Worm (Caenorhabditis elegans): ENCODE results near the gene M03F8.5.
A peak's percentile ranks its signal among the peaks of the same experiment; 100 is the strongest.

M03F8.5 gene

DNA sequence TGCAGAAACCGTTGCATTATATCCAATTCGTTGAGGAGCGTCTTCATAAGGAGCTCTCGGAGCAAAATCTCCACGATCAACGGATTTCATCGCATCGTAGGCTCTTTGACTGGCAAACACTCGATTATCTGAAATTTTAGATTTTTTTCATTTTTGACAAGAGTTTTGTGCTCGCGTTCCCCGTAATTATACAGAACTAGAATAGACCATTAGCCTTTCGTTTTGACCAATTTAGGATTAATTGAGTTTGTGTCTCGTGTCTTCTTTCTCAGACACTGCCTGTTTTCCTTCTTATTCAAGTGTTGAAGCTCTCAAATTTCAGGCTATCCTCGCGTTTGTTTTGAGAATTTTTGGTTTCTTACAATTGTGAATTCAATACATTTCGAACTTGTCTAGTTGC, 26.5 kb upstream of the M03F8.5 start:
- TF ChIP-seq elt-2 (tag; optimal IDR thresholded peaks at IDR 0.05) (no peak), unc-39 (tag; optimal IDR thresholded peaks at IDR 0.05) (no peak), lsy-12 (tag; optimal IDR thresholded peaks at IDR 0.05) (no peak), skn-1 (tag; optimal IDR thresholded peaks at IDR 0.05) (no peak), fkh-10 (GFP tag; optimal IDR thresholded peaks at IDR 0.05) (no peak), pha-4 (tag; optimal IDR thresholded peaks at IDR 0.05) (no peak), unc-62 (GFP tag; optimal IDR thresholded peaks at IDR 0.05) (no peak), elt-3 (tag; optimal IDR thresholded peaks at IDR 0.05) (no peak), hmg-11 (tag; optimal IDR thresholded peaks at IDR 0.05) (no peak), ceh-16 (tag; optimal IDR thresholded peaks at IDR 0.05) (no peak), ztf-11 (tag; optimal IDR thresholded peaks at IDR 0.05) (no peak), ceh-9 (tag; optimal IDR thresholded peaks at IDR 0.05) (no peak), ceh-82 (tag; optimal IDR thresholded peaks at IDR 0.05) (no peak), fos-1 (tag; optimal IDR thresholded peaks at IDR 0.05) (no peak), sea-2 (GFP tag; optimal IDR thresholded peaks at IDR 0.05) (no peak), daf-12 (tag; optimal IDR thresholded peaks at IDR 0.05) (no peak), pqm-1 (tag; optimal IDR thresholded peaks at IDR 0.05) (no peak), snpc-4 (tag; optimal IDR thresholded peaks at IDR 0.05) (no peak), R02D3.7 (tag; optimal IDR thresholded peaks at IDR 0.05) (no peak), eor-1 (tag; optimal IDR thresholded peaks at IDR 0.05) (no peak)

DNA sequence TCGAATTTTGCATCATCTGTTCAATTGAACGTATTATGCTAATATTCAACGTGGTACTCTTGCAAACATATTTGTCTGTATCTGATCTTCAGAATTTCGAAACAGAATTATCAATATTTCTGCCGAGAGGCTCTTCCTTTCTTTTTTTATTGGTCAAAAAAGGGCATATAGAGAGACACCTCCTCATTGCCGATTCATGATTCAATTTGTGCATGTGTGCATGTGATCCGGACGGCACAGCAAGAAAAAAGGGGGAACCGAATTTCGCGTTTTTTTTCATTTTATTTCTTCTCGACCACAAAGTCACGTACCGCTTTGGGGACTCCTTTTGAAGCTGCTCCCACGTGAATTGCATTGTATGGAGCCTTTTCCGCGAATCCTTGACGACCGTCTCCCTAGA, 24.9 kb upstream of the M03F8.5 start, which contains the start of gene mcp-1:
Gene mcp-1 (plus strand): TSS at position 292 of the 400 bp plus-strand sequence.
- peak; percentile 83 for TF ChIP-seq fkh-10 (GFP tag; optimal IDR thresholded peaks at IDR 0.05)
- no peak for TF ChIP-seq nhr-28 (tag; optimal IDR thresholded peaks at IDR 0.05)
- no peak for TF ChIP-seq elt-2 (tag; optimal IDR thresholded peaks at IDR 0.05)
- TF ChIP-seq nfya-1 (tag; optimal IDR thresholded peaks at IDR 0.05; ENCODE audit: insufficient read depth): peak; percentile 26

DNA sequence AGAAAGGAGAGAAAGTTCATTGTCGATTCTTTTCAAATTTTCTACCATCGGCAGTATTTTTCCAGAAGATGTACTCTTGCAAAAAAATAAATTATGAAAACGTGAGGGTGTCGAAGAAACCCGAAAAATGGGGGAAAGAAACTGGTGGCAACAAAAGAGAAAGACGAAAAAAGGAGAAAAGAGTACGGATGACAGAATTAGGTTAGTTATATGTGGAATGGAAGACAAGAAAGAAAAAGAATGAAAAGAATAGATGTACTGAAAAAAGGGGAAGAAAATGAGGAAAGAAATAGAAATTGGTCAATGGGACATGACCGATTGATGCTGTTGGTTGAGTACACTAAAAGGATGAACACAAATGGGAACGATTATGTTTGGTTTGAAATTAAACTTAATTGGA, 19.0 kb upstream of the M03F8.5 start:
- no peak for TF ChIP-seq elt-3 (tag; optimal IDR thresholded peaks at IDR 0.05)
- TF ChIP-seq fkh-10 (GFP tag; optimal IDR thresholded peaks at IDR 0.05): no peak
- TF ChIP-seq egl-27 (tag; optimal IDR thresholded peaks at IDR 0.05): no peak
- TF ChIP-seq ama-1 (optimal IDR thresholded peaks at IDR 0.05): no peak
- TF ChIP-seq nfya-1 (tag; optimal IDR thresholded peaks at IDR 0.05; ENCODE audit: insufficient read depth): no peak
- no peak for TF ChIP-seq lin-39 (tag; optimal IDR thresholded peaks at IDR 0.05)
- TF ChIP-seq hmg-11 (tag; optimal IDR thresholded peaks at IDR 0.05): no peak
- TF ChIP-seq aly-2 (tag; optimal IDR thresholded peaks at IDR 0.05): no peak
- TF ChIP-seq ceh-16 (tag; optimal IDR thresholded peaks at IDR 0.05): no peak

DNA sequence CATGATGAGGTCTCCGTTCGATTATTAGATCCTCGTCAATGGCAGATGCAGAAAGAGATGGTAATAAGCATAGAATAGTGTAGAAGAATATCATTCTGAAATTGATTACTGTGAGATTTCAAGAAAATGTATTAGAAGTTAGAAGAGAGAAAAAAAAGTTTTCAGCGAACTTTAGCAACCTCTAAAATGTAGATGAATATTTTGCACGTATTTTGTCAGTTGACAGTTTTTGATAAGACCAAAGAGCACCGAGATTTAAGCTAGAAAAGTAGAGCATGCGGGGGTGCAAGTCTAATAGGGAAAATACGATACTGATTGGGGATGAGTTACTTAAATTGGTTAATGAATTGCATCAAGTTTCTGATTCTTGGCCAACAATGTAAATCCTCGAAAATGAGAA, 18.2 kb upstream of the M03F8.5 start, which contains the start of gene M03F8.6:
Gene M03F8.6 (minus strand): TSS at position 101 of the 400 bp plus-strand sequence.
- no peak for TF ChIP-seq lsy-12 (tag; optimal IDR thresholded peaks at IDR 0.05)
- no peak for TF ChIP-seq sea-2 (GFP tag; optimal IDR thresholded peaks at IDR 0.05)
- no peak for TF ChIP-seq nhr-25 (tag; optimal IDR thresholded peaks at IDR 0.05)
- no peak for TF ChIP-seq lin-15B (tag; optimal IDR thresholded peaks at IDR 0.05)
- no peak for TF ChIP-seq nhr-77 (tag; optimal IDR thresholded peaks at IDR 0.05)
- no peak for TF ChIP-seq skn-1 (tag; optimal IDR thresholded peaks at IDR 0.05)
- TF ChIP-seq unc-39 (tag; optimal IDR thresholded peaks at IDR 0.05): no peak
- TF ChIP-seq nhr-12 (tag; optimal IDR thresholded peaks at IDR 0.05): no peak
- TF ChIP-seq ztf-11 (tag; optimal IDR thresholded peaks at IDR 0.05): no peak
- TF ChIP-seq ceh-82 (tag; optimal IDR thresholded peaks at IDR 0.05): no peak
- TF ChIP-seq fkh-2 (tag; optimal IDR thresholded peaks at IDR 0.05): no peak
- TF ChIP-seq aly-2 (tag; optimal IDR thresholded peaks at IDR 0.05): no peak
- TF ChIP-seq ceh-28 (tag; optimal IDR thresholded peaks at IDR 0.05): no peak

DNA sequence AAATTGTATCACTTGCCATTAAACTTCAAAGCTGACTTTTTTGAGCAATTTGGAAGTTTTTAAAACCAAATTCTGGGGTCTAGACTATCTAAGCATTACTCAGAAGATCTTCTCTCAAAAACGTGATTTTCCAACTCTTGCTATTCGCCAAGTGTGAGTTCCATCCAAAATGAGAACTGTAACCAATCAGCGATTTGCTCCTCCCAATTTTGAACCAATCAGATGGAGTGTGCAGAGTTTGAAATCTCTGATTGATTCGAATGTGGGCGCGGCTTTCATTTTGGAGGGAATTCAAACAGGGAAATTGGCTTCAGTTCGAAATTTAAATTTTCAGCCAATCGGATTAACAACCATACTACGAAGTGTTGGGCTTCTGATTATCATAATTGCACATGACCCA, 16.5 kb upstream of the M03F8.5 start:
- TF ChIP-seq nhr-12 (tag; optimal IDR thresholded peaks at IDR 0.05) (no peak), nfya-1 (tag; optimal IDR thresholded peaks at IDR 0.05; ENCODE audit: insufficient read depth) (peak; percentile 88), nhr-23 (tag; optimal IDR thresholded peaks at IDR 0.05) (no peak)

DNA sequence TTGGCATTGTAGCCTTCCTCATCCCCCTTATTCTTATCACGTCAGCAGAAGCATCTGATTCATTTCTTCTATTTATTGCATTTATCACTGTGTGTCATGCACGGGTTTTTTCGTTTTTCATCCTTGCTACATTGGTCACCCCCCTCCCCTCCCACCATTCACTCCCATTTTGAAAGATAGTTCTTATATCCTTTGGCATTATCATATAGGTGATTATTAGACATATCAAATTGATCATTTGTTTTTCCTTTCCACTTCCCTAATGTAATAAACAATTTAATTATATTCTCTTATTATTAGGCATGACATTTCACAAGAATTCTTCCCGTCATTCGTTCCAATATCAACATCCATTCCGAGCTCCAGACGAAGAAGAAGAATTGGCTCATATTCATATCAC, 14.5 kb upstream of the M03F8.5 start, which contains the start of gene M03F8.1:
Gene M03F8.1 (plus strand): TSS at position 301 of the 400 bp plus-strand sequence.
- no peak for TF ChIP-seq elt-3 (tag; optimal IDR thresholded peaks at IDR 0.05)
- TF ChIP-seq lin-39 (tag; optimal IDR thresholded peaks at IDR 0.05): no peak
- TF ChIP-seq elt-2 (tag; optimal IDR thresholded peaks at IDR 0.05): no peak
- TF ChIP-seq ceh-16 (tag; optimal IDR thresholded peaks at IDR 0.05): no peak
- no peak for TF ChIP-seq eor-1 (tag; optimal IDR thresholded peaks at IDR 0.05)

All from whole organism, L3 larva.